Worm (Caenorhabditis elegans) whole organism, L4 larva: ENCODE data around the gene ttll-4.

Experiments
- aha-1 ChIP-seq: fragments of 150-350 bp; peaks from one replicate; lab custom pipeline; 2014; ENCODE audit warnings: missing biosample characterization, missing genetic modification characterization
- ceh-32 ChIP-seq: sonication (generic microtip); optimal IDR thresholded peaks from 2 replicates; lab custom pipeline; 2016; ENCODE audit warnings: mild to moderate bottlenecking, missing genetic modification characterization, missing compliant biosample characterization; ENCODE audit not compliant: poor library complexity
- daf-12 ChIP-seq: fragments of 150-350 bp; optimal IDR thresholded peaks from 2 replicates; lab custom pipeline; 2014; ENCODE audit warnings: missing biosample characterization, missing genetic modification reagents, missing genetic modification characterization
- hlh-11 ChIP-seq: fragments of 200-800 bp; sonication (Bioruptor generic); optimal IDR thresholded peaks from 2 replicates; lab custom pipeline; 2018; ENCODE audit warnings: mild to moderate bottlenecking, missing genetic modification characterization, missing compliant biosample characterization
- lin-29 ChIP-seq: fragments of 200-800 bp; sonication (Bioruptor generic); IDR thresholded peaks from 2 replicates; pipeline ENCODE4 v1.3.6; 2022; ENCODE audit warnings: missing genetic modification reagents, missing genetic modification characterization, missing compliant biosample characterization
- lir-3 ChIP-seq: sonication (generic microtip); optimal IDR thresholded peaks from 2 replicates; lab custom pipeline; 2016; ENCODE audit warnings: mild to moderate bottlenecking, missing genetic modification characterization, missing compliant biosample characterization
- nhr-41 ChIP-seq: fragments of 200-800 bp; sonication (Bioruptor generic); IDR thresholded peaks from 2 replicates; pipeline ENCODE4 v1.3.6; 2022; ENCODE audit warnings: missing genetic modification reagents, missing genetic modification characterization, missing compliant biosample characterization
- php-3 ChIP-seq: fragments of 200-800 bp; sonication (Bioruptor generic); IDR thresholded peaks from 2 replicates; pipeline ENCODE4 v1.3.6; 2022; ENCODE audit warnings: missing genetic modification reagents, missing genetic modification characterization, missing compliant biosample characterization
- sdz-12 ChIP-seq: fragments of 200-800 bp; sonication (Bioruptor generic); optimal IDR thresholded peaks from 2 replicates; lab custom pipeline; 2018; ENCODE audit warnings: mild to moderate bottlenecking, missing genetic modification characterization, missing compliant biosample characterization
- unc-62 ChIP-seq, 3 experiments: fragments of 150-350 bp in 1 of 3; sonication (generic microtip); optimal IDR thresholded peaks in 2 of 3; peaks in 1 of 3; 1 replicate in 1 of 3; 2 replicates in 2 of 3; lab custom pipeline; 2014 to 2017; ENCODE audit warnings: missing biosample characterization in 3 of 3, missing genetic modification characterization in 3 of 3, missing genetic modification reagents in 3 of 3, missing genotype in 1 of 3

ttll-4 gene

ce11 chrIII:10178023-10178422 lies 54.0 kb downstream of the ttll-4 start:
- TF ChIP-seq hlh-11 (tag; lab: Kevin White, UChicago) (no peak), unc-62 (GFP tag; optimal IDR thresholded peaks at IDR 0.05 in 1 of 2; lab: Kevin White, UChicago) (peak in 1 of 2 experiments; percentile 99), unc-62 (tag; optimal IDR thresholded peaks at IDR 0.05; lab: Kevin White, UChicago) (no peak)
- TF ChIP-seq, all 104 proteins: peak for 1

- TF ChIP-seq lin-29 (GFP tag; lab: Robert Waterston, UW) (no peak), daf-12 (tag; lab: Kevin White, UChicago) (no peak), unc-62 (GFP tag; optimal IDR thresholded peaks at IDR 0.05 in 1 of 2; lab: Kevin White, UChicago) (peak in 1 of 2 experiments; percentile 19), unc-62 (tag; optimal IDR thresholded peaks at IDR 0.05; lab: Kevin White, UChicago) (no peak), php-3 (GFP tag; lab: Robert Waterston, UW) (no peak), sdz-12 (GFP tag; lab: Kevin White, UChicago) (no peak), ceh-32 (tag; lab: Kevin White, UChicago) (no peak), aha-1 (tag; lab: Kevin White, UChicago) (peak; percentile 95)
These were observed 54.6 kb downstream of the ttll-4 start for ce11 chrIII:10178552-10178951.

DNA sequence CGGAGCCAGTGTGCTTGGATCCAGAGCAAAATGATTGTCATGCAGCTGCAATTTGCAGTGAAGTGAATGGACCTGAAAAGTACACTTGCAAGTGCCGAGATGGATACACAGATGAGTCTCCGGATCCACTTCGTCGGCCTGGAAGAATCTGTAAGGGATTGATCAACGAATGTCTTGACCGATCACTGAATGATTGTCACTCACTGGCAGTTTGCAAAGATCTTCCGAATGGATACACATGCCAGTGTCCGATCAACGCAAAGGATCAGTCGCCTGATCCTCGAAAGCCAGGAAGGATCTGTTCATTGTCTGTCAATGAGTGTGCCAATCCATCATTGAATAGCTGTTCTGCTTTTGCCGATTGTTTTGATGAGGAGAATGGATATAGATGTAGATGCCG lies 55.5 kb downstream of the ttll-4 start:
- peak in 1 of 2 experiments; percentile 97 for TF ChIP-seq unc-62 (GFP tag; optimal IDR thresholded peaks at IDR 0.05 in 1 of 2; lab: Kevin White, UChicago)
- no peak for TF ChIP-seq unc-62 (tag; optimal IDR thresholded peaks at IDR 0.05; lab: Kevin White, UChicago)
- no peak for TF ChIP-seq lir-3 (tag; lab: Kevin White, UChicago)
- TF ChIP-seq nhr-41 (GFP tag; lab: Robert Waterston, UW), result no peak

DNA sequence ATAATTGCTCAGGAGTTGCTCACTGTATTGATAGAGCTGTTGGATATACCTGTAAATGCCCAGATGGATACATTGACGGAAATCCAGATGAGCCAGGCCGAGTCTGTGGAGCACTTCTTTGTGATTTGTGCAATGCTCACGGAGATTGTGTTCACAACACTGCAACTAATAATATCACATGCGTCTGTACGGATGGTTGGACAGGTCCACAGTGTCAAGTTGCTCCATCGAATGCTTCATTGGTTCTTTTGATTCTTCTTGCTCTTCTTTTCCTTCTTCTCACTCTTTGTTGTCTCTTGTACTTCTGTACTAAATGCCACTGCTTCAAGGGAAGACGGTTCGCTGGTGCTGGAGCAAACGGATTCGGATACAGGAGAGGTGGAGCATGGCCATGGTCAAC lies 57.9 kb downstream of the ttll-4 start:
- TF ChIP-seq lir-3 (tag; lab: Kevin White, UChicago) (no peak), unc-62 (GFP tag; optimal IDR thresholded peaks at IDR 0.05 in 1 of 2; lab: Kevin White, UChicago) (peak in 1 of 2 experiments; percentile 90), unc-62 (tag; optimal IDR thresholded peaks at IDR 0.05; lab: Kevin White, UChicago) (no peak)
